Fruit fly (Drosophila melanogaster): ENCODE measurements around the gene DIP-iota.

DNA sequence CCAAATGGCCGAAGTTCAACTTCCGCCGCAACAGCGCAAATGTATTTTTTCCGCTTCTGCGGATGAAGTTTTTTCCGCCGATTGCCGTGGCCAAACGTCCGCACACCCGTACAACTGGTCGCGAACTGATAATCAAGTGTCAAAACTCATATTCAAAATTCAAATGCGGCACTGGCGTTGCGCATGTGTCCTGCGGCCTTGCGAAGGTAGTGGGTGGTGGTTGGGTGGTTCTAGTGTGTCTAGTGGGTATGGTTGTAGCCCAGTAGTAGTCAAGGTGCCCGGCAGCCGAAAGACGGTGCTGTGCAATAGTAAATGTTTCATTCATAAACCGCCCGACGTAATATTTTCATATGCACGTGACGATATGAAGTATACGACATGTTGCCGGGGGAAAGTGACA is at the start of gene DIP-iota:
- TF ChIP-seq br (GFP tag; optimal IDR thresholded peaks at IDR 0.05) (no peak), fru (GFP tag; optimal IDR thresholded peaks at IDR 0.05) (no peak), rgr (GFP tag; optimal IDR thresholded peaks at IDR 0.05) (no peak), Hr83 (GFP tag; optimal IDR thresholded peaks at IDR 0.05; ENCODE audit: poor library complexity, severe bottlenecking) (no peak), pan (optimal IDR thresholded peaks at IDR 0.05) (no peak), sv (GFP tag; optimal IDR thresholded peaks at IDR 0.05) (no peak), dsf (GFP tag; optimal IDR thresholded peaks at IDR 0.05; ENCODE audit: borderline replicate concordance) (no peak), psq (GFP tag; optimal IDR thresholded peaks at IDR 0.05) (no peak), Abd-B (GFP tag; optimal IDR thresholded peaks at IDR 0.05) (no peak), dl (GFP tag; optimal IDR thresholded peaks at IDR 0.05; ENCODE audit: insufficient read depth in 1 of 2, partially characterized antibody in 2 of 2) (no peak), h (GFP tag; optimal IDR thresholded peaks at IDR 0.05) (no peak)

Measured in whole organism, wandering third instar larva.